Fruit fly (Drosophila melanogaster) whole organism, pupa: ENCODE measurements around the gene Fer2LCH.

Experiments used
- CG10348 ChIP-seq: fragments of 200-800 bp; sonication (Bioruptor generic); IDR thresholded peaks from 2 replicates; pipeline ENCODE4 v1.3.6; 2022; ENCODE audit warnings: missing biosample characterization, missing genetic modification characterization
- CG12605 ChIP-seq: fragments of 200-800 bp; sonication (Bioruptor generic); IDR thresholded peaks from 2 replicates; pipeline ENCODE4 v1.3.6; 2022; ENCODE audit warnings: missing biosample characterization, missing genetic modification characterization
- CG13204 ChIP-seq: fragments of 200-800 bp; sonication (Bioruptor generic); optimal IDR thresholded peaks from 2 replicates; lab custom pipeline; 2018; ENCODE audit warnings: missing biosample characterization, mild to moderate bottlenecking, missing genetic modification characterization, moderate library complexity
- CG14655 ChIP-seq: fragments of 200-800 bp; sonication (Bioruptor generic); optimal IDR thresholded peaks from 3 replicates; lab custom pipeline; 2017; ENCODE audit warnings: mild to moderate bottlenecking, missing biosample characterization, missing genetic modification reagents, missing genetic modification characterization
- CG15710 ChIP-seq: fragments of 200-800 bp; sonication (Bioruptor generic); optimal IDR thresholded peaks from 2 replicates; lab custom pipeline; 2018; ENCODE audit warnings: missing biosample characterization, mild to moderate bottlenecking, missing genetic modification characterization, moderate library complexity
- CG17806 ChIP-seq: fragments of 200-800 bp; sonication (Bioruptor generic); optimal IDR thresholded peaks from 2 replicates; lab custom pipeline; 2018; ENCODE audit warnings: missing biosample characterization, mild to moderate bottlenecking, missing genetic modification characterization, moderate library complexity
- CG32121 ChIP-seq: fragments of 200-800 bp; sonication (Bioruptor generic); IDR thresholded peaks from 2 replicates; pipeline ENCODE4 v1.3.6; 2022; ENCODE audit warnings: missing biosample characterization, missing genetic modification characterization
- CG34367 ChIP-seq: fragments of 200-800 bp; sonication (Bioruptor generic); optimal IDR thresholded peaks from 2 replicates; lab custom pipeline; 2018; ENCODE audit warnings: missing biosample characterization, mild to moderate bottlenecking, missing genetic modification characterization
- CG4496 ChIP-seq: fragments of 200-800 bp; sonication (Bioruptor generic); IDR thresholded peaks from 3 replicates; pipeline ENCODE4 v1.3.6; 2022; ENCODE audit warnings: missing biosample characterization, missing genetic modification characterization
- CG8159 ChIP-seq: fragments of 200-800 bp; sonication (Bioruptor generic); optimal IDR thresholded peaks from 3 replicates; lab custom pipeline; 2018; ENCODE audit warnings: missing biosample characterization, mild to moderate bottlenecking, missing genetic modification characterization, moderate library complexity
- CG8301 ChIP-seq: fragments of 200-800 bp; sonication (Bioruptor generic); optimal IDR thresholded peaks from 2 replicates; lab custom pipeline; 2018; ENCODE audit warnings: missing biosample characterization, mild to moderate bottlenecking, missing genetic modification characterization
- CG9948 ChIP-seq: fragments of 200-800 bp; sonication (Bioruptor generic); optimal IDR thresholded peaks from 2 replicates; lab custom pipeline; 2018; ENCODE audit warnings: missing biosample characterization, mild to moderate bottlenecking, missing genetic modification characterization, moderate library complexity
- D1 ChIP-seq: fragments of 200-800 bp; sonication (Bioruptor generic); optimal IDR thresholded peaks from 2 replicates; lab custom pipeline; 2018; ENCODE audit warnings: missing biosample characterization, mild to moderate bottlenecking, missing genetic modification characterization, moderate library complexity
- EcR ChIP-seq: fragments of 200-800 bp; sonication (Bioruptor generic); optimal IDR thresholded peaks from 3 replicates; lab custom pipeline; 2019; ENCODE audit warnings: missing biosample characterization, missing genetic modification characterization, mild to moderate bottlenecking, moderate library complexity, missing genetic modification reagents
- Ets98B ChIP-seq: fragments of 200-800 bp; sonication (Bioruptor generic); IDR thresholded peaks from 2 replicates; pipeline ENCODE4 v1.3.6; 2022; ENCODE audit warnings: missing biosample characterization, missing genetic modification characterization
- Pif1A ChIP-seq: fragments of 200-800 bp; sonication (Bioruptor generic); optimal IDR thresholded peaks from 3 replicates; lab custom pipeline; 2016; ENCODE audit warnings: missing biosample characterization, missing genetic modification characterization
- Pif1B ChIP-seq: fragments of 200-800 bp; sonication (Bioruptor generic); optimal IDR thresholded peaks from 3 replicates; lab custom pipeline; 2016; ENCODE audit warnings: missing biosample characterization, missing genetic modification characterization
- Snoo ChIP-seq: fragments of 200-800 bp; sonication (Bioruptor generic); optimal IDR thresholded peaks from 3 replicates; lab custom pipeline; 2017; ENCODE audit warnings: missing biosample characterization, mild to moderate bottlenecking, missing genetic modification characterization, inconsistent platforms
- fd96Ca ChIP-seq: fragments of 200-800 bp; sonication (Bioruptor generic); IDR thresholded peaks from 3 replicates; pipeline ENCODE4 v1.3.6; 2022; ENCODE audit warnings: missing biosample characterization, missing genetic modification characterization
- gl ChIP-seq: fragments of 200-800 bp; sonication (Bioruptor generic); optimal IDR thresholded peaks from 2 replicates; lab custom pipeline; 2018; ENCODE audit warnings: missing biosample characterization, mild to moderate bottlenecking, missing genetic modification characterization
- rn ChIP-seq: fragments of 200-800 bp; sonication (Bioruptor generic); IDR thresholded peaks from 2 replicates; pipeline ENCODE4 v1.3.6; 2022; ENCODE audit warnings: missing biosample characterization, missing genetic modification characterization

Fer2LCH gene

DNA sequence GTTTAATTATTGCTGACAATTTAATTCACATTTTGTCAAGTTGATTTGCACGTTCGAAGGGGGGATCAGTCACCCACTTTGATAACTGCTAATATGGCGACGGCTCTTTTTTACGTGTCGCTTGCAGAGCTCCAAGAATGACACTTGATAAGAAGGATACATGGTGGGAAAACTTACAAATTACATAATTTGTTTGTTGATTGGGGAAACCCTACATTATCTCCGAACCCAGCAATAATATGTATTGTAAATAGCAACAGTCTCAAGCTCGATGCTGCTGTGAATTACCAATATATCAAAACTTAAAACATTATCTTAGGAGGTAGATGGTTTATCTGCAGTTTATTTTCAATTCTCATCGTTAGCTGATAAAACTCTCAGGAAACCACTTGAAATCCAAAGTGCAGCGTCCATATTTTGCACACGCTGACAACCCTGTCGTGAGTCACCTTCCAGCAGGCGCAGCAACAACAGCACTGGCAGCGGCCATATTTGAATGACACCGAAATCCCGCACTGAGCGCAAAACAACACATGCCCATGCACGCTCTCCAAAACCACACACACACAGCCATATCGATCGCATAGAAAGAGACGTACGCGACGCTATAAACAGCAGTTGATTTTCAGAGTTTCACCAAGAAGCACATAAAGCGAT is 739 bp downstream of the Fer2LCH start:
- TF ChIP-seq CG14655 (GFP tag; lab: Kevin White, UChicago) (peak; percentile 99), CG12605 (GFP tag; lab: Robert Waterston, UW) (peak; percentile 59), fd96Ca (GFP tag; lab: Robert Waterston, UW) (peak; percentile 93), CG17806 (tag; lab: Kevin White, UChicago) (peak; percentile 83), CG32121 (GFP tag; lab: Robert Waterston, UW) (peak; percentile 86), CG34367 (tag; lab: Kevin White, UChicago) (peak; percentile 92), CG8159 (tag; lab: Kevin White, UChicago) (peak; percentile 97), rn (GFP tag; lab: Robert Waterston, UW) (peak; percentile 72; the same call in 1 of the 2 replicates), CG13204 (GFP tag; lab: Kevin White, UChicago) (peak; percentile 87), Snoo (tag; lab: Kevin White, UChicago) (peak; percentile 97), EcR (GFP tag; lab: Kevin White, UChicago) (peak; percentile 9), D1 (tag; lab: Kevin White, UChicago) (peak; percentile 88), CG10348 (GFP tag; lab: Robert Waterston, UW) (peak; percentile 70), Pif1A (peak; percentile 93), gl (peak; percentile 80), Pif1B (GFP tag; lab: Kevin White, UChicago) (peak; percentile 86), CG9948 (peak; percentile 94), CG15710 (tag; lab: Kevin White, UChicago) (peak; percentile 95), Ets98B (GFP tag; lab: Robert Waterston, UW) (no peak; the same call in 1 of the 2 replicates), CG4496 (GFP tag; lab: Robert Waterston, UW) (peak; percentile 89), CG8301 (tag; lab: Kevin White, UChicago) (peak; percentile 96)
- TF ChIP-seq, all 21 proteins: peak for 20

DNA sequence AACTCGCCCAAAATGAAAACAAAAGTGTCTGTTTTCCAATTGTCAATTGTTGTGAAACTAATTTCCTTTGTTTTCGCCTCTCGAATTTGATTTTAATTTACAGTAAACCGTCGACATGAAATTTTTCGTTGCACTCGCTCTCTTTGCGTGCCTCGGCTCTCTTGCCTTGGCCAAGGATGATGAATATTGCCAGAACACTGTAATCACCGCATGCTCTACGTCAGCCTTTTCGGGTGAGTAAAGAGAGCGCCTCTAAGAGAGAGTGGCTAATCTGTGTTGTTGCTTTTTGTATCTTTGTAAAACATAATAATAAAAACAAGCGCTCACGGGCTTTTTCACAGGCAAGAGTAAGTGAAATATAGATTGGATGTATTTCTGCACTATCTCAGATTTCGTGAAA is 1.5 kb downstream of the Fer2LCH start:
- TF ChIP-seq Pif1B (GFP tag; lab: Kevin White, UChicago) (no peak), CG34367 (tag; lab: Kevin White, UChicago) (no peak), Pif1A (no peak), CG15710 (tag; lab: Kevin White, UChicago) (no peak), fd96Ca (GFP tag; lab: Robert Waterston, UW) (no peak), CG4496 (GFP tag; lab: Robert Waterston, UW) (no peak), CG9948 (no peak), CG32121 (GFP tag; lab: Robert Waterston, UW) (no peak), CG12605 (GFP tag; lab: Robert Waterston, UW) (no peak), D1 (tag; lab: Kevin White, UChicago) (no peak), CG14655 (GFP tag; lab: Kevin White, UChicago) (no peak), Ets98B (GFP tag; lab: Robert Waterston, UW) (no peak), CG8159 (tag; lab: Kevin White, UChicago) (no peak), CG8301 (tag; lab: Kevin White, UChicago) (no peak)
- TF ChIP-seq, all 21 proteins: peak for 0

DNA sequence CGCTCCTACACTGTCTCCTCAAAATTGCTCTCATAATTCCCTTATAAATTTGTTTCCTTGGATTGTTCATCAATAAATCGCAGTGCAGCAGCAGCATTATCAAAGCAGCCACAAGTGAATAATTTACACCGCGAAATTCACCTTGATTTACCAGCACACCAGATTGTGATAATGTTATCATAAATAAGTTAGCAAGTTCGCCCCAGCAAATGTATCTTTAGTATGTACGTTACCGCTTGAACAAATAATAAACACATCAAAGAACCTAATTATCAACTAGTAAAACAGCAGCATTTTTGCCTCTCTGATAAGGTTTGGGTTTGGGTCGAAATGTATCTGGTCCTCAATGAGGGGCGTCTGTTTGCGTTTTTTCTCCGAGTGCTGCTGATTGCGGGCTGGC is 2.7 kb downstream of the Fer2LCH start:
- no peak for TF ChIP-seq CG34367 (tag; lab: Kevin White, UChicago)
- TF ChIP-seq Ets98B (GFP tag; lab: Robert Waterston, UW) = no peak
- TF ChIP-seq Snoo (tag; lab: Kevin White, UChicago) = no peak

DNA sequence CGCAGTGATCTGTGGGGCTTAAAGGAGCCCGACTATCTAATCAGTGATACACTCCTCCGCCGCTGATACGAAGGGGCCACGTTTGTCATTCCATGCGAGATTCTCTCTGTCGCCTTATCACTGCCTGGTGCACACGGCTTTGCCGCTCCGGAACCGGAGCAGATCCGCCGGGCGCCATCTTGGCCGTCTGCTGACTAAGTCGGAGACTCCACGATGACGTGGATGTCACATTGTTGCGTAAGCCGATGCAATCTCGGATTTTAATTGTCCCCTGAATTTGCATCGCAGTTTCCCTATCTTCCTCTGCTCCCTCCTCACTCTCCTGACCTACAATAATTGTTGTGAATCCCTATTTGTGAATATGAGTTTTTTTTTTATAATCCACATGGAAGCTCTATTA is 3.5 kb downstream of the Fer2LCH start:
- TF ChIP-seq gl (no peak), CG4496 (GFP tag; lab: Robert Waterston, UW) (0 out of 3 replicates have a peak, but pooled peaks have one; percentile 26), CG8159 (tag; lab: Kevin White, UChicago) (no peak)

DNA sequence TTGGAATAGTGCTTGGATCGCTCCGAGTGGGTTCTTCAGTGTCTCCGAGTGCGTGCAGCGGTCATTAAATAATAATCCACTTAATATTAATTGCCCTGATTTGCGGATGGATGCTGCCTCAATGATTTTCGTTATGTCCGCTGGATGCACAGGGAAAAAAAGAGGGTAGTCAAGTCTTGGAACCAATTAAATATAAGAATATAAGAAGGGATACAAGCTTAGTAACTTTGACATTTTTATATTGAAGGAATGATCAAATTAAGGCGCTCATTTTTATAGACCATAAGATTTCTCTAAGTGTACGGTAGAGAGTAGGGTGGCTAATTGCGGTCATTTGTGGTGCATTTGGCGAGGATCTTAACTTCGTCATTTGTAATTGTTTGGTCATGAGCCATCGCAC is 4.3 kb downstream of the Fer2LCH start:
- TF ChIP-seq D1 (tag; lab: Kevin White, UChicago) = no peak
- TF ChIP-seq rn (GFP tag; lab: Robert Waterston, UW) = no peak
- TF ChIP-seq Ets98B (GFP tag; lab: Robert Waterston, UW) = no peak
- peak; percentile 20 for TF ChIP-seq CG17806 (tag; lab: Kevin White, UChicago)
- TF ChIP-seq CG8159 (tag; lab: Kevin White, UChicago) = peak; percentile 2
- TF ChIP-seq CG12605 (GFP tag; lab: Robert Waterston, UW) = no peak
- TF ChIP-seq CG32121 (GFP tag; lab: Robert Waterston, UW) = no peak
- no peak for TF ChIP-seq CG8301 (tag; lab: Kevin White, UChicago)
- no peak for TF ChIP-seq gl
- no peak for TF ChIP-seq CG9948
- no peak for TF ChIP-seq fd96Ca (GFP tag; lab: Robert Waterston, UW)
- TF ChIP-seq Snoo (tag; lab: Kevin White, UChicago) = no peak
- no peak for TF ChIP-seq Pif1A
- no peak for TF ChIP-seq EcR (GFP tag; lab: Kevin White, UChicago)
- no peak for TF ChIP-seq CG15710 (tag; lab: Kevin White, UChicago)
- no peak for TF ChIP-seq CG14655 (GFP tag; lab: Kevin White, UChicago)

DNA sequence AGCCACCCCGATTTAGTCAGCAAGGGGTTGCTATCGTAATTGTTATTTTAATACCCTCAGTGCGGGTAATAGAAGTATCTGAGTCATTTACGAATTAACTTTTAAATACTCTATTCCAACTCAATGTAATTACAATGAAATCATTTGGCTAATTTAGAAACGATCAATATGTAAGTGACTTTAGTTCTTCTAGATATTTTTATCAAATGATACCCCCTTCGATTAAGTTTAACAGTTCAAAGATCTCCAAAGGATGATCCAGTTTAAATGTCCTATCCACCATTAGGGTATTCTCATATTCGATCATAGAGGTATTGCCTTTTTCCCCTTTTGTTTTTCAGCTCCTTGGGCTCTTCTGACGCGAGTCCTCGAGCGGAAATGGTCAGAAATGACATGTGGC is 6.3 kb downstream of the Fer2LCH start:
- no peak for TF ChIP-seq CG34367 (tag; lab: Kevin White, UChicago)
- TF ChIP-seq EcR (GFP tag; lab: Kevin White, UChicago) = no peak
- no peak for TF ChIP-seq CG9948
- no peak for TF ChIP-seq D1 (tag; lab: Kevin White, UChicago)
- TF ChIP-seq CG14655 (GFP tag; lab: Kevin White, UChicago) = no peak
- TF ChIP-seq fd96Ca (GFP tag; lab: Robert Waterston, UW) = no peak
- TF ChIP-seq Pif1A = no peak
- no peak for TF ChIP-seq CG13204 (GFP tag; lab: Kevin White, UChicago)
- TF ChIP-seq CG32121 (GFP tag; lab: Robert Waterston, UW) = no peak
- no peak for TF ChIP-seq Pif1B (GFP tag; lab: Kevin White, UChicago)
- no peak for TF ChIP-seq CG17806 (tag; lab: Kevin White, UChicago)
- TF ChIP-seq CG12605 (GFP tag; lab: Robert Waterston, UW) = no peak
- no peak for TF ChIP-seq Ets98B (GFP tag; lab: Robert Waterston, UW)
- TF ChIP-seq CG8301 (tag; lab: Kevin White, UChicago) = no peak
- no peak for TF ChIP-seq CG10348 (GFP tag; lab: Robert Waterston, UW)
- TF ChIP-seq rn (GFP tag; lab: Robert Waterston, UW) = no peak
- TF ChIP-seq, all 21 proteins: peak for 0
